In the genomic region with DNA sequence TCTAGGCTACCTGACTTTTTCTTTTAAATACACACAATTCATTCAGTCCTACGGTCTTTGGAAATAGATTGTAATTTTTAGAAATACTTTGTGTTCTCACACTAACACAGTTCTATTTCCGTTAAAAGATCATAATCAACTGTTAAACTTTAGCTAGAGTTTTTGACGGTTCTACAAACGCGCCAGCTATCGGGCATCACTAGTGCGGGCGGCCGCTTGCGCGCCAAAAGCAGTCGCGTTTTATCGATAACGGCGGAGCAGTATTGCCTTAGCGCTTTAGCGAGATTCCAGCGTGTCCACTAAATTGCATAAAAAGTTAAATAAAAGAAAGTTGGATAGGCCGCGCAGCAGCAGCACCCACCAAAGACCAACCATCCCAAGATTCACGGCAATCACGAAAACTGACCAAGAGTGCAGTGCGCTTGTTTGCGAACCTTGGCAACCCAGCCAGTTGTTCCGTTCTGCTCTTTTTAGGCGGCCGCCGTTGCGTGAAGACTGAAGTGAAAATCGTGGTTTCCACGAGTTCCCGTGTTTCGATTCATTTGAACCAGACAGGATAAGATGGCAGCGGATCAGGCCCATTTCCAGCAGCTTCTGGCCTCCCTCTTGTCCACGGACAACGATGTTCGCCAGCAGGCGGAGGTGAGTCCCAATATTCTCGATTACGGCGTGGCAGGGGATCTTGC, we compare ENCODE assay signal across 1 fruit fly cellular context.
TF ChIP-seq lines count a peak whose summit lies in the region.

A gene (plus strand): TSS at position 51 of the 686 bp plus-strand sequence.

TF ChIP-seq in whole organism, embryonic, 481 proteins besides CTCF, POLR2A, EP300 and RAD21 (continued from another document and continues in another):
- TF ChIP-seq vnd (GFP tag; IDR thresholded peaks at IDR 0.05; lab: Robert Waterston, UW; ENCODE audit: partially characterized antibody) (peak; percentile 55; the same call in 2 of the 3 replicates), hkb (optimal IDR thresholded peaks at IDR 0.05; lab: Kevin White, UChicago) (peak; percentile 80), hkb (GFP tag; IDR thresholded peaks at IDR 0.05; lab: Robert Waterston, UW) (peak; percentile 86), BEAF-32 (GFP tag; optimal IDR thresholded peaks at IDR 0.05; lab: Kevin White, UChicago) (peak; percentile 68), CG10462 (GFP tag; optimal IDR thresholded peaks at IDR 0.05; lab: Kevin White, UChicago) (peak; percentile 16), klu (GFP tag; IDR thresholded peaks at IDR 0.05; lab: Robert Waterston, UW) (no peak), CG9797 (GFP tag; optimal IDR thresholded peaks at IDR 0.05; lab: Kevin White, UChicago) (peak; percentile 63), Hsf (GFP tag; optimal IDR thresholded peaks at IDR 0.05; lab: Kevin White, UChicago) (peak; percentile 82), lov (optimal IDR thresholded peaks at IDR 0.05; lab: Kevin White, UChicago) (no peak), lov (GFP tag; IDR thresholded peaks at IDR 0.05; lab: Robert Waterston, UW) (no peak), tup (GFP tag; optimal IDR thresholded peaks at IDR 0.05; lab: Kevin White, UChicago) (peak; percentile 54), CG13624 (GFP tag; optimal IDR thresholded peaks at IDR 0.05; lab: Kevin White, UChicago) (peak; percentile 90), Fer1 (GFP tag; optimal IDR thresholded peaks at IDR 0.05; lab: Kevin White, UChicago) (peak; percentile 85), Doc2 (GFP tag; IDR thresholded peaks at IDR 0.05; lab: Robert Waterston, UW) (no peak), trem (tag; optimal IDR thresholded peaks at IDR 0.05; lab: Kevin White, UChicago) (peak; percentile 79), chif (GFP tag; optimal IDR thresholded peaks at IDR 0.05; lab: Kevin White, UChicago) (peak; percentile 56 to 74), CG10543 (GFP tag; optimal IDR thresholded peaks at IDR 0.05; lab: Kevin White, UChicago) (peak; percentile 76), CG6854 (GFP tag; optimal IDR thresholded peaks at IDR 0.05; lab: Kevin White, UChicago) (no peak), cas (GFP tag; IDR thresholded peaks at IDR 0.05; lab: Robert Waterston, UW) (peak; percentile 55; the same call in 1 of the 2 replicates), odd (GFP tag; optimal IDR thresholded peaks at IDR 0.05; lab: Kevin White, UChicago) (peak; percentile 70), p53 (GFP tag; optimal IDR thresholded peaks at IDR 0.05; lab: Kevin White, UChicago) (peak; percentile 75), lbe (GFP tag; optimal IDR thresholded peaks at IDR 0.05; lab: Kevin White, UChicago) (peak; percentile 19), CG18764 (GFP tag; optimal IDR thresholded peaks at IDR 0.05; lab: Kevin White, UChicago) (peak; percentile 65), CG15601 (tag; optimal IDR thresholded peaks at IDR 0.05; lab: Kevin White, UChicago) (peak; percentile 46), Mad (GFP tag; optimal IDR thresholded peaks at IDR 0.05; lab: Kevin White, UChicago) (peak; percentile 87), vfl (GFP tag; optimal IDR thresholded peaks at IDR 0.05; lab: Kevin White, UChicago) (peak; percentile 45), CG6654 (GFP tag; optimal IDR thresholded peaks at IDR 0.05; lab: Kevin White, UChicago) (peak; percentile 8), zf30C (GFP tag; optimal IDR thresholded peaks at IDR 0.05; lab: Kevin White, UChicago) (no peak), B-H2 (GFP tag; optimal IDR thresholded peaks at IDR 0.05; lab: Kevin White, UChicago) (peak; percentile 76), Gug (GFP tag; IDR thresholded peaks at IDR 0.05; lab: Robert Waterston, UW) (peak; percentile 66), ttk (GFP tag; IDR thresholded peaks at IDR 0.05; lab: Robert Waterston, UW) (peak; percentile 63), CG8359 (GFP tag; optimal IDR thresholded peaks at IDR 0.05; lab: Kevin White, UChicago; ENCODE audit: borderline replicate concordance) (peak; percentile 44), CG8089 (GFP tag; optimal IDR thresholded peaks at IDR 0.05; lab: Kevin White, UChicago) (peak; percentile 74), CG8944 (GFP tag; optimal IDR thresholded peaks at IDR 0.05; lab: Kevin White, UChicago) (peak; percentile 77), Ravus (GFP tag; IDR thresholded peaks at IDR 0.05; lab: Robert Waterston, UW) (no peak; the same call in 1 of the 2 replicates), disco-r (GFP tag; optimal IDR thresholded peaks at IDR 0.05; lab: Kevin White, UChicago) (peak; percentile 48), CG3995 (GFP tag; optimal IDR thresholded peaks at IDR 0.05; lab: Kevin White, UChicago) (peak; percentile 76), seq (GFP tag; IDR thresholded peaks at IDR 0.05; lab: Robert Waterston, UW) (peak; percentile 65), trh (GFP tag; optimal IDR thresholded peaks at IDR 0.05; lab: Kevin White, UChicago) (no peak), CG34376 (GFP tag; optimal IDR thresholded peaks at IDR 0.05; lab: Kevin White, UChicago) (peak; percentile 81), CG4328 (GFP tag; optimal IDR thresholded peaks at IDR 0.05; lab: Kevin White, UChicago) (peak; percentile 65), Asciz (GFP tag; optimal IDR thresholded peaks at IDR 0.05; lab: Kevin White, UChicago) (no peak), dimm (GFP tag; IDR thresholded peaks at IDR 0.05; lab: Robert Waterston, UW) (no peak), CG7928 (GFP tag; optimal IDR thresholded peaks at IDR 0.05; lab: Kevin White, UChicago) (peak; percentile 42), onecut (GFP tag; IDR thresholded peaks at IDR 0.05; lab: Robert Waterston, UW) (0 out of 2 replicates have a peak, but pooled peaks have one; percentile 22), ssp (GFP tag; IDR thresholded peaks at IDR 0.05; lab: Robert Waterston, UW) (peak; percentile 68), Dll (GFP tag; IDR thresholded peaks at IDR 0.05; lab: Robert Waterston, UW; ENCODE audit: partially characterized antibody) (peak; percentile 73), twi (tag; optimal IDR thresholded peaks at IDR 0.05; lab: Kevin White, UChicago) (no peak), dysf (GFP tag; IDR thresholded peaks at IDR 0.05; lab: Robert Waterston, UW) (peak; percentile 78), CG11085 (GFP tag; IDR thresholded peaks at IDR 0.05; lab: Robert Waterston, UW) (peak; percentile 52; the same call in 1 of the 2 replicates), CG18262 (tag; optimal IDR thresholded peaks at IDR 0.05; lab: Kevin White, UChicago) (peak; percentile 42), CG12236 (GFP tag; optimal IDR thresholded peaks at IDR 0.05; lab: Kevin White, UChicago) (peak; percentile 47), Scr (GFP tag; IDR thresholded peaks at IDR 0.05; lab: Robert Waterston, UW; ENCODE audit: partially characterized antibody) (peak; percentile 67), hb (GFP tag; IDR thresholded peaks at IDR 0.05; lab: Robert Waterston, UW; ENCODE audit: partially characterized antibody) (no peak; the same call in 2 of the 3 replicates), Jarid2 (GFP tag; optimal IDR thresholded peaks at IDR 0.05; lab: Kevin White, UChicago) (no peak), gro (GFP tag; optimal IDR thresholded peaks at IDR 0.05; lab: Kevin White, UChicago) (peak; percentile 87), gcm (GFP tag; optimal IDR thresholded peaks at IDR 0.05; lab: Kevin White, UChicago) (peak; percentile 33), az2 (GFP tag; optimal IDR thresholded peaks at IDR 0.05; lab: Kevin White, UChicago) (peak; percentile 63), CG7556 (GFP tag; optimal IDR thresholded peaks at IDR 0.05; lab: Kevin White, UChicago) (peak; percentile 41), Nf-YC (tag; optimal IDR thresholded peaks at IDR 0.05; lab: Kevin White, UChicago) (peak; percentile 54), CkIIα-i1 (GFP tag; IDR thresholded peaks at IDR 0.05; lab: Robert Waterston, UW) (no peak), Hr39 (optimal IDR thresholded peaks at IDR 0.05; lab: Kevin White, UChicago) (no peak), mld (GFP tag; IDR thresholded peaks at IDR 0.05; lab: Robert Waterston, UW; ENCODE audit: partially characterized antibody) (peak; percentile 63; the same call in 1 of the 3 replicates), CG7987 (GFP tag; optimal IDR thresholded peaks at IDR 0.05; lab: Kevin White, UChicago) (peak; percentile 46), Ets65A (GFP tag; lab: Kevin White, UChicago) (peak; percentile 98), zfh2 (GFP tag; optimal IDR thresholded peaks at IDR 0.05; lab: Kevin White, UChicago) (peak; percentile 84), bcd (GFP tag; optimal IDR thresholded peaks at IDR 0.05; lab: Kevin White, UChicago) (peak; percentile 65), sisA (GFP tag; IDR thresholded peaks at IDR 0.05; lab: Robert Waterston, UW) (peak; percentile 71; the same call in 1 of the 2 replicates), CG7786 (GFP tag; optimal IDR thresholded peaks at IDR 0.05; lab: Kevin White, UChicago) (peak; percentile 77), yki (optimal IDR thresholded peaks at IDR 0.05; lab: Kevin White, UChicago) (no peak), CG10321 (GFP tag; IDR thresholded peaks at IDR 0.05; lab: Robert Waterston, UW) (no peak), Myb (GFP tag; optimal IDR thresholded peaks at IDR 0.05; lab: Kevin White, UChicago) (peak; percentile 84), Sin3A (optimal IDR thresholded peaks at IDR 0.05; lab: Kevin White, UChicago) (peak; percentile 62), lmd (GFP tag; IDR thresholded peaks at IDR 0.05; lab: Robert Waterston, UW) (peak; percentile 64), Drgx (GFP tag; IDR thresholded peaks at IDR 0.05; lab: Robert Waterston, UW) (peak; percentile 81), unpg (GFP tag; optimal IDR thresholded peaks at IDR 0.05; lab: Kevin White, UChicago) (peak; percentile 66), CG32772 (GFP tag; IDR thresholded peaks at IDR 0.05; lab: Robert Waterston, UW) (peak; percentile 44), CG4707 (GFP tag; optimal IDR thresholded peaks at IDR 0.05; lab: Kevin White, UChicago) (no peak), Dbx (GFP tag; IDR thresholded peaks at IDR 0.05; lab: Robert Waterston, UW) (peak; percentile 80; the same call in 2 of the 3 replicates), CG12942 (GFP tag; optimal IDR thresholded peaks at IDR 0.05; lab: Kevin White, UChicago) (peak; percentile 65), Lhr (GFP tag; optimal IDR thresholded peaks at IDR 0.05; lab: Kevin White, UChicago) (peak; percentile 55), Fer3 (tag; optimal IDR thresholded peaks at IDR 0.05; lab: Kevin White, UChicago) (peak; percentile 66), CG11560 (tag; IDR thresholded peaks at IDR 0.05; lab: Robert Waterston, UW) (peak; percentile 46; the same call in 1 of the 3 replicates), CG16815 (GFP tag; optimal IDR thresholded peaks at IDR 0.05; lab: Kevin White, UChicago) (peak; percentile 12), Max (GFP tag; optimal IDR thresholded peaks at IDR 0.05; lab: Kevin White, UChicago) (peak; percentile 62), Opbp (GFP tag; IDR thresholded peaks at IDR 0.05; lab: Robert Waterston, UW; ENCODE audit: partially characterized antibody) (peak; percentile 73), CG1233 (GFP tag; optimal IDR thresholded peaks at IDR 0.05; lab: Kevin White, UChicago) (peak; percentile 69), gfzf (GFP tag; optimal IDR thresholded peaks at IDR 0.05; lab: Kevin White, UChicago) (peak; percentile 44), CG16779 (GFP tag; IDR thresholded peaks at IDR 0.05; lab: Robert Waterston, UW) (peak; percentile 85), sim (GFP tag; IDR thresholded peaks at IDR 0.05; lab: Robert Waterston, UW) (peak; percentile 41; the same call in 1 of the 2 replicates), Nf-YB (GFP tag; optimal IDR thresholded peaks at IDR 0.05; lab: Kevin White, UChicago) (peak; percentile 38), mirr (GFP tag; optimal IDR thresholded peaks at IDR 0.05; lab: Kevin White, UChicago) (peak; percentile 70), ci (GFP tag; IDR thresholded peaks at IDR 0.05; lab: Robert Waterston, UW) (peak; percentile 92), Hmr (GFP tag; optimal IDR thresholded peaks at IDR 0.05; lab: Kevin White, UChicago) (peak; percentile 82), nerfin-2 (GFP tag; IDR thresholded peaks at IDR 0.05; lab: Robert Waterston, UW; ENCODE audit: partially characterized antibody) (0 out of 2 replicates have a peak, but pooled peaks have one; percentile 52), CG3847 (GFP tag; IDR thresholded peaks at IDR 0.05; lab: Robert Waterston, UW) (peak; percentile 78), crol (GFP tag; IDR thresholded peaks at IDR 0.05; lab: Robert Waterston, UW) (0 out of 2 replicates have a peak, but pooled peaks have one; percentile 27), gt (GFP tag; IDR thresholded peaks at IDR 0.05; lab: Robert Waterston, UW) (no peak), hth (optimal IDR thresholded peaks at IDR 0.05; lab: Kevin White, UChicago) (no peak), CG10431 (GFP tag; optimal IDR thresholded peaks at IDR 0.05; lab: Kevin White, UChicago) (peak; percentile 25), jumu (GFP tag; optimal IDR thresholded peaks at IDR 0.05; lab: Kevin White, UChicago) (peak; percentile 86), CG9876 (GFP tag; optimal IDR thresholded peaks at IDR 0.05; lab: Kevin White, UChicago) (peak; percentile 60), Vsx1 (GFP tag; optimal IDR thresholded peaks at IDR 0.05; lab: Kevin White, UChicago) (no peak), cad (GFP tag; optimal IDR thresholded peaks at IDR 0.05; lab: Kevin White, UChicago) (no peak), CoRest (tag; optimal IDR thresholded peaks at IDR 0.05; lab: Kevin White, UChicago) (peak; percentile 66), CG13287 (GFP tag; IDR thresholded peaks at IDR 0.05; lab: Robert Waterston, UW; ENCODE audit: partially characterized antibody) (peak; percentile 73), CG30403 (GFP tag; optimal IDR thresholded peaks at IDR 0.05; lab: Kevin White, UChicago) (peak; percentile 78), Xrp1 (GFP tag; IDR thresholded peaks at IDR 0.05; lab: Robert Waterston, UW) (peak; percentile 60), exex (tag; optimal IDR thresholded peaks at IDR 0.05; lab: Kevin White, UChicago) (no peak), fru (optimal IDR thresholded peaks at IDR 0.05; lab: Kevin White, UChicago) (no peak), CG15011 (GFP tag; optimal IDR thresholded peaks at IDR 0.05; lab: Kevin White, UChicago) (no peak), Mrtf (GFP tag; IDR thresholded peaks at IDR 0.05; lab: Robert Waterston, UW) (peak; percentile 68; the same call in 1 of the 3 replicates), org-1 (GFP tag; optimal IDR thresholded peaks at IDR 0.05; lab: Kevin White, UChicago) (peak; percentile 40), C15 (GFP tag; IDR thresholded peaks at IDR 0.05; lab: Robert Waterston, UW) (no peak), sob (GFP tag; IDR thresholded peaks at IDR 0.05; lab: Robert Waterston, UW) (peak; percentile 83), h (optimal IDR thresholded peaks at IDR 0.05; lab: Kevin White, UChicago) (no peak), emc (GFP tag; optimal IDR thresholded peaks at IDR 0.05; lab: Kevin White, UChicago) (peak; percentile 76), maf-S (GFP tag; optimal IDR thresholded peaks at IDR 0.05; lab: Kevin White, UChicago) (peak; percentile 86), H2.0 (GFP tag; IDR thresholded peaks at IDR 0.05; lab: Robert Waterston, UW) (peak; percentile 73), zen2 (GFP tag; IDR thresholded peaks at IDR 0.05; lab: Robert Waterston, UW; ENCODE audit: partially characterized antibody) (no peak; the same call in 2 of the 3 replicates)
